Worm (Caenorhabditis elegans) whole organism, L2 larva: ENCODE results near the gene srpa-72.

Experiments
- C34F6.9 ChIP-seq: fragments of 150-350 bp; optimal IDR thresholded peaks from 2 replicates; lab custom pipeline; 2014; ENCODE audit warnings: missing biosample characterization, missing genetic modification characterization
- F13H6.1 ChIP-seq: sonication (generic microtip); optimal IDR thresholded peaks from 2 replicates; lab custom pipeline; 2016; ENCODE audit warnings: missing genetic modification characterization, missing compliant biosample characterization
- R02D3.7 ChIP-seq: fragments of 150-350 bp; optimal IDR thresholded peaks from 2 replicates; lab custom pipeline; 2014; ENCODE audit warnings: missing biosample characterization, missing genetic modification characterization
- Y55F3AM.14 ChIP-seq: fragments of 200-800 bp; sonication (Bioruptor generic); optimal IDR thresholded peaks from 2 replicates; lab custom pipeline; 2018; ENCODE audit warnings: mild to moderate bottlenecking, missing genetic modification characterization, missing compliant biosample characterization
- ZK546.5 ChIP-seq: sonication (generic microtip); optimal IDR thresholded peaks from 2 replicates; lab custom pipeline; 2017; ENCODE audit warnings: missing biosample characterization, missing genetic modification characterization
- alr-1 ChIP-seq: fragments of 150-350 bp; optimal IDR thresholded peaks from 2 replicates; lab custom pipeline; 2014; ENCODE audit warnings: missing biosample characterization, missing genetic modification characterization
- aly-2 ChIP-seq: fragments of 150-350 bp; optimal IDR thresholded peaks from 2 replicates; lab custom pipeline; 2014; ENCODE audit warnings: missing biosample characterization, missing genetic modification characterization
- ama-1 ChIP-seq: fragments of 150-350 bp; optimal IDR thresholded peaks from 2 replicates; lab custom pipeline; 2018; ENCODE audit warnings: inconsistent platforms
- blmp-1 ChIP-seq: sonication (generic microtip); optimal IDR thresholded peaks from 2 replicates; lab custom pipeline; 2017; ENCODE audit warnings: missing genetic modification characterization, mild to moderate bottlenecking, missing compliant biosample characterization, antibody characterized with exemption, moderate library complexity; ENCODE audit not compliant: insufficient read depth
- ceh-16 ChIP-seq: fragments of 150-350 bp; optimal IDR thresholded peaks from 2 replicates; lab custom pipeline; 2014; ENCODE audit warnings: missing biosample characterization, missing genetic modification characterization
- ceh-82 ChIP-seq: fragments of 150-350 bp; optimal IDR thresholded peaks from 2 replicates; lab custom pipeline; 2014; ENCODE audit warnings: missing biosample characterization, missing genetic modification characterization
- crh-2 ChIP-seq: sonication (generic microtip); optimal IDR thresholded peaks from 2 replicates; lab custom pipeline; 2017; ENCODE audit warnings: missing biosample characterization, missing genetic modification characterization
- dmd-4 ChIP-seq: sonication (generic microtip); optimal IDR thresholded peaks from 2 replicates; lab custom pipeline; 2017; ENCODE audit warnings: missing biosample characterization, missing genetic modification characterization
- egl-27 ChIP-seq: sonication (generic microtip); optimal IDR thresholded peaks from 3 replicates; lab custom pipeline; 2017; ENCODE audit warnings: missing biosample characterization, missing genetic modification reagents, missing genetic modification characterization
- elt-1 ChIP-seq: fragments of 150-350 bp; optimal IDR thresholded peaks from 2 replicates; lab custom pipeline; 2014; ENCODE audit warnings: missing biosample characterization, missing genetic modification characterization
- elt-3 ChIP-seq: sonication (generic microtip); optimal IDR thresholded peaks from 2 replicates; lab custom pipeline; 2017; ENCODE audit warnings: missing biosample characterization, missing genetic modification characterization
- fos-1 ChIP-seq: fragments of 150-350 bp; optimal IDR thresholded peaks from 2 replicates; lab custom pipeline; 2014; ENCODE audit warnings: missing biosample characterization, missing genetic modification characterization
- gmeb-1 ChIP-seq: fragments of 150-350 bp; optimal IDR thresholded peaks from 2 replicates; lab custom pipeline; 2014; ENCODE audit warnings: missing biosample characterization, missing genetic modification characterization
- lin-11 ChIP-seq: fragments of 150-350 bp; sonication (generic microtip); optimal IDR thresholded peaks from 2 replicates; lab custom pipeline; 2014; ENCODE audit warnings: missing biosample characterization, missing genetic modification characterization, inconsistent platforms, mixed read lengths
- lin-13 ChIP-seq: fragments of 150-350 bp; optimal IDR thresholded peaks from 2 replicates; lab custom pipeline; 2014; ENCODE audit warnings: missing biosample characterization, missing genetic modification reagents, missing genetic modification characterization
- lin-39 ChIP-seq: fragments of 150-350 bp; optimal IDR thresholded peaks from 2 replicates; lab custom pipeline; 2014; ENCODE audit warnings: missing biosample characterization, missing genetic modification reagents, missing genetic modification characterization
- lsy-2 ChIP-seq, 2 experiments: fragments of 150-350 bp in 1 of 2; sonication (generic microtip) in 1 of 2; optimal IDR thresholded peaks; 2 replicates each; lab custom pipeline; 2014 to 2017; ENCODE audit warnings: missing biosample characterization in 2 of 2, missing genetic modification characterization in 2 of 2
- mab-5 ChIP-seq: fragments of 150-350 bp; optimal IDR thresholded peaks from 2 replicates; lab custom pipeline; 2014; ENCODE audit warnings: missing biosample characterization, missing genetic modification characterization
- mbf-1 ChIP-seq: sonication (generic microtip); optimal IDR thresholded peaks from 2 replicates; lab custom pipeline; 2017; ENCODE audit warnings: missing biosample characterization, missing genetic modification characterization
- mdl-1 ChIP-seq, 2 experiments: fragments of 150-350 bp in 1 of 2; sonication (generic microtip) in 1 of 2; optimal IDR thresholded peaks; 2 replicates each; lab custom pipeline; 2017; ENCODE audit warnings: missing biosample characterization in 2 of 2, missing genetic modification characterization in 2 of 2
- nhr-10 ChIP-seq: sonication (generic microtip); optimal IDR thresholded peaks from 2 replicates; lab custom pipeline; 2017; ENCODE audit warnings: missing biosample characterization, missing genetic modification characterization
- nhr-11 ChIP-seq: fragments of 150-350 bp; optimal IDR thresholded peaks from 2 replicates; lab custom pipeline; 2014; ENCODE audit warnings: missing biosample characterization, missing genetic modification characterization
- nhr-12 ChIP-seq: fragments of 150-350 bp; optimal IDR thresholded peaks from 2 replicates; lab custom pipeline; 2014; ENCODE audit warnings: missing biosample characterization, missing genetic modification characterization
- nhr-129 ChIP-seq: fragments of 150-350 bp; optimal IDR thresholded peaks from 2 replicates; lab custom pipeline; 2014; ENCODE audit warnings: missing biosample characterization, missing genetic modification characterization
- nhr-21 ChIP-seq: fragments of 150-350 bp; optimal IDR thresholded peaks from 2 replicates; lab custom pipeline; 2014; ENCODE audit warnings: missing biosample characterization, missing genetic modification characterization
- nhr-23 ChIP-seq: fragments of 150-350 bp; optimal IDR thresholded peaks from 2 replicates; lab custom pipeline; 2014; ENCODE audit warnings: missing biosample characterization, missing genetic modification reagents, missing genetic modification characterization
- nhr-237 ChIP-seq: fragments of 150-350 bp; optimal IDR thresholded peaks from 2 replicates; lab custom pipeline; 2014; ENCODE audit warnings: missing biosample characterization, missing genetic modification characterization
- nhr-25 ChIP-seq: fragments of 150-350 bp; sonication (generic microtip); optimal IDR thresholded peaks from 3 replicates; lab custom pipeline; 2014; ENCODE audit warnings: missing biosample characterization, missing genetic modification characterization
- nhr-6 ChIP-seq: fragments of 150-350 bp; optimal IDR thresholded peaks from 2 replicates; lab custom pipeline; 2014; ENCODE audit warnings: missing biosample characterization, missing genetic modification characterization
- nhr-77 ChIP-seq: fragments of 150-350 bp; optimal IDR thresholded peaks from 2 replicates; lab custom pipeline; 2014; ENCODE audit warnings: missing biosample characterization, missing genetic modification characterization
- peb-1 ChIP-seq: fragments of 150-350 bp; optimal IDR thresholded peaks from 2 replicates; lab custom pipeline; 2014; ENCODE audit warnings: missing biosample characterization, missing genetic modification characterization
- sem-4 ChIP-seq: fragments of 150-350 bp; optimal IDR thresholded peaks from 2 replicates; lab custom pipeline; 2014; ENCODE audit warnings: missing biosample characterization, missing genetic modification reagents, missing genetic modification characterization
- skn-1 ChIP-seq: sonication (generic microtip); optimal IDR thresholded peaks from 2 replicates; lab custom pipeline; 2017; ENCODE audit warnings: missing biosample characterization, missing genetic modification characterization
- sma-3 ChIP-seq: sonication (generic microtip); optimal IDR thresholded peaks from 2 replicates; lab custom pipeline; 2016; ENCODE audit warnings: missing genetic modification reagents, missing genetic modification characterization, missing compliant biosample characterization
- sma-9 ChIP-seq, 2 experiments: fragments of 150-350 bp in 1 of 2; sonication (generic microtip) in 1 of 2; optimal IDR thresholded peaks; 2 replicates each; lab custom pipeline; 2014 to 2016; ENCODE audit warnings: missing genetic modification characterization in 2 of 2, mild to moderate bottlenecking in 1 of 2, missing biosample characterization in 1 of 2, missing compliant biosample characterization in 1 of 2, missing genetic modification reagents in 1 of 2, moderate library complexity in 1 of 2
- snpc-4 ChIP-seq: fragments of 150-350 bp; optimal IDR thresholded peaks from 2 replicates; lab custom pipeline; 2014; ENCODE audit warnings: missing biosample characterization, missing genetic modification characterization
- unc-39 ChIP-seq: fragments of 150-350 bp; optimal IDR thresholded peaks from 2 replicates; lab custom pipeline; 2014; ENCODE audit warnings: missing biosample characterization, missing genetic modification characterization
- unc-55 ChIP-seq: fragments of 150-350 bp; sonication (generic microtip); optimal IDR thresholded peaks from 3 replicates; lab custom pipeline; 2014; ENCODE audit warnings: missing biosample characterization, missing genetic modification reagents, missing genetic modification characterization
- unc-62 ChIP-seq: fragments of 150-350 bp; optimal IDR thresholded peaks from 2 replicates; lab custom pipeline; 2014; ENCODE audit warnings: missing biosample characterization, missing genetic modification reagents, missing genetic modification characterization
- zag-1 ChIP-seq: fragments of 150-350 bp; optimal IDR thresholded peaks from 2 replicates; lab custom pipeline; 2014; ENCODE audit warnings: missing biosample characterization, missing genetic modification characterization
- ztf-1 ChIP-seq: fragments of 200-800 bp; sonication (Bioruptor generic); conservative IDR thresholded peaks from 2 replicates; pipeline ENCODE4 v1.3.6; 2022; ENCODE audit warnings: missing genetic modification characterization, missing compliant biosample characterization
- ztf-11 ChIP-seq: sonication (generic microtip); optimal IDR thresholded peaks from 2 replicates; lab custom pipeline; 2017; ENCODE audit warnings: missing biosample characterization, missing genetic modification characterization
- ztf-4 ChIP-seq: fragments of 150-350 bp; optimal IDR thresholded peaks from 2 replicates; lab custom pipeline; 2014; ENCODE audit warnings: missing biosample characterization, missing genetic modification characterization

srpa-72 gene

ce11 chrII:2742251-2742650, 45.0 kb upstream of the srpa-72 start, which contains the start of gene T05A8.7:
T05A8.7 (minus strand) TSS chrII:2742351.
- TF ChIP-seq snpc-4 (tag; lab: Kevin White, UChicago) = no peak
- TF ChIP-seq mbf-1 (tag; lab: Kevin White, UChicago) = no peak
- no peak for TF ChIP-seq mdl-1 (tag; optimal IDR thresholded peaks at IDR 0.05; lab: Kevin White, UChicago)
- TF ChIP-seq nhr-25 (tag; lab: Kevin White, UChicago) = no peak
- no peak for TF ChIP-seq ama-1 (lab: Kevin White, UChicago)

- TF ChIP-seq sma-9 (GFP tag; optimal IDR thresholded peaks at IDR 0.05; lab: Kevin White, UChicago) = no peak
- TF ChIP-seq sma-9 (tag; optimal IDR thresholded peaks at IDR 0.05; lab: Kevin White, UChicago) = no peak
- peak; percentile 28 for TF ChIP-seq crh-2 (tag; lab: Kevin White, UChicago)
- peak; percentile 23 for TF ChIP-seq egl-27 (tag; lab: Kevin White, UChicago)
- TF ChIP-seq alr-1 = no peak
- TF ChIP-seq unc-39 = no peak
- TF ChIP-seq nhr-12 (tag; lab: Kevin White, UChicago) = no peak
- TF ChIP-seq mab-5 (tag; lab: Kevin White, UChicago) = peak; percentile 29
- TF ChIP-seq C34F6.9 = peak; percentile 90
- no peak for TF ChIP-seq blmp-1 (tag; lab: Kevin White, UChicago)
- no peak for TF ChIP-seq aly-2 (tag; lab: Kevin White, UChicago)
- no peak for TF ChIP-seq nhr-11 (tag; lab: Kevin White, UChicago)
- no peak for TF ChIP-seq fos-1 (tag; lab: Kevin White, UChicago)
- peak; percentile 22 to 68 for TF ChIP-seq lsy-2 (tag; optimal IDR thresholded peaks at IDR 0.05; lab: Kevin White, UChicago)
- no peak for TF ChIP-seq sem-4 (tag; lab: Kevin White, UChicago)
- peak; percentile 15 for TF ChIP-seq nhr-6 (tag; lab: Kevin White, UChicago)
- no peak for TF ChIP-seq elt-1 (tag; lab: Kevin White, UChicago)
- TF ChIP-seq lin-13 (GFP tag; lab: Kevin White, UChicago) = no peak
- TF ChIP-seq ztf-11 (tag; lab: Kevin White, UChicago) = no peak
- no peak for TF ChIP-seq nhr-25 (tag; lab: Kevin White, UChicago)
- TF ChIP-seq ztf-4 (tag; lab: Kevin White, UChicago) = no peak
- no peak for TF ChIP-seq dmd-4 (tag; lab: Kevin White, UChicago)
- no peak for TF ChIP-seq lin-39 (tag; lab: Kevin White, UChicago)
- TF ChIP-seq snpc-4 (tag; lab: Kevin White, UChicago) = peak; percentile 65
- TF ChIP-seq gmeb-1 (tag; lab: Kevin White, UChicago) = no peak
- TF ChIP-seq ama-1 (lab: Kevin White, UChicago) = no peak
- no peak for TF ChIP-seq elt-3 (tag; lab: Kevin White, UChicago)
- TF ChIP-seq Y55F3AM.14 (GFP tag; lab: Kevin White, UChicago) = no peak
- TF ChIP-seq nhr-21 (tag; lab: Kevin White, UChicago) = no peak
- TF ChIP-seq zag-1 (tag; lab: Kevin White, UChicago) = peak; percentile 82
- no peak for TF ChIP-seq ZK546.5 (tag; lab: Kevin White, UChicago)
- no peak for TF ChIP-seq ztf-1 (GFP tag; lab: Robert Waterston, UW)
- TF ChIP-seq nhr-77 = no peak
- no peak for TF ChIP-seq ceh-16 (tag; lab: Kevin White, UChicago)
- no peak for TF ChIP-seq mbf-1 (tag; lab: Kevin White, UChicago)
- no peak for TF ChIP-seq peb-1 (tag; lab: Kevin White, UChicago)
- TF ChIP-seq F13H6.1 (tag; lab: Kevin White, UChicago) = peak; percentile 74
- TF ChIP-seq nhr-10 (tag; lab: Kevin White, UChicago) = no peak
- TF ChIP-seq R02D3.7 = no peak
- no peak for TF ChIP-seq sma-3 (GFP tag; lab: Kevin White, UChicago)
- TF ChIP-seq unc-62 (GFP tag; lab: Kevin White, UChicago) = no peak
- TF ChIP-seq ceh-82 (tag; lab: Kevin White, UChicago) = peak; percentile 56
- peak; percentile 87 for TF ChIP-seq unc-55
- no peak for TF ChIP-seq skn-1 (tag; lab: Kevin White, UChicago)
- TF ChIP-seq nhr-23 (tag; lab: Kevin White, UChicago) = no peak
- TF ChIP-seq nhr-237 (tag; lab: Kevin White, UChicago) = no peak
- peak; percentile 45 for TF ChIP-seq lin-11
- TF ChIP-seq mdl-1 (tag; optimal IDR thresholded peaks at IDR 0.05; lab: Kevin White, UChicago) = peak in 1 of 2 experiments; percentile 41
- TF ChIP-seq nhr-129 = peak; percentile 73
Measured at ce11 chrII:2747956-2748621, 39.2 kb upstream of the srpa-72 start.
